Worm (Caenorhabditis elegans) whole organism, L4/young adult: ENCODE results near the gene K04A8.19.

Experiments
- dao-5 ChIP-seq: sonication (generic microtip); optimal IDR thresholded peaks from 2 replicates; lab custom pipeline; 2016; ENCODE audit warnings: missing genotype, missing genetic modification characterization, moderate library complexity, missing compliant biosample characterization
- him-1 ChIP-seq: sonication (generic microtip); optimal IDR thresholded peaks from 2 replicates; lab custom pipeline; 2016; ENCODE audit warnings: missing genotype, missing genetic modification reagents, missing genetic modification characterization, missing compliant biosample characterization

DNA sequence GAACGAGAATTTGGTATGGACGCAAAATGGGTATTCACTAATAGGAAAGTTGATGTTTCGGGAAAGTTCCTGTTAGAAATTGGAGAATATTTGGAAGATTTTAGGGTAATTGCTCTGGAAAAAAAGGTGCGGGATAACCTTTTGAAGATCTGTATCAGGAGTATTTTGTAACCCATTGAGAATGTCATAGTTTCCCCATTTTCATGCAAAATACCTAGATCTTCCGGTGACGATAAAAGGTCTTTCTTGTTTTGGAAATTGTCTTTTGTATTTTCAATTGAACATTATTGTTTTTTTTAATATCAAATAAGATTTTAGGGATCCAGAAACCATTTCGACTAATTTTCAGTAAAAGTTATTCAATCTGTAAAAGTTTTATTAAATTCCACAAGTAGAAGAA is 7.4 kb upstream of the K04A8.19 start, which contains the start of gene spp-19:
- TF ChIP-seq him-1 (no peak), dao-5 (tag; lab: Kevin White, UChicago) (no peak)
